Worm (Caenorhabditis elegans) whole organism, L4 larva: ENCODE measurements around the gene R151.10.

ENCODE experiments used
- F44E2.7 ChIP-seq: fragments of 200-800 bp; sonication (Bioruptor generic); IDR thresholded peaks from 2 replicates; pipeline ENCODE4 v2.1.2; 2022; ENCODE audit warnings: missing genetic modification characterization, missing compliant biosample characterization
- F49E8.2 ChIP-seq: sonication (generic microtip); optimal IDR thresholded peaks from 2 replicates; lab custom pipeline; 2016; ENCODE audit warnings: missing compliant biosample characterization, mild to moderate bottlenecking, missing genetic modification characterization, borderline replicate concordance
- T20F7.1 ChIP-seq: fragments of 200-800 bp; sonication (Bioruptor generic); optimal IDR thresholded peaks from 2 replicates; lab custom pipeline; 2018; ENCODE audit warnings: mild to moderate bottlenecking, missing genetic modification characterization, missing compliant biosample characterization
- T26A8.4 ChIP-seq: fragments of 200-800 bp; sonication (Bioruptor generic); IDR thresholded peaks from 2 replicates; pipeline ENCODE4 v1.3.6; 2022; ENCODE audit warnings: missing genetic modification characterization, missing compliant biosample characterization
- Y48G9A.11 ChIP-seq: fragments of 200-800 bp; sonication (Bioruptor generic); IDR thresholded peaks from 2 replicates; pipeline ENCODE4 v1.3.6; 2022; ENCODE audit warnings: missing genetic modification reagents, missing genetic modification characterization, missing compliant biosample characterization
- Y75B8A.6 ChIP-seq: fragments of 200-800 bp; sonication (Bioruptor generic); IDR thresholded peaks from 2 replicates; pipeline ENCODE4 v1.3.6; 2022; ENCODE audit warnings: missing genetic modification reagents, missing genetic modification characterization, missing compliant biosample characterization
- ZK337.2 ChIP-seq: fragments of 200-800 bp; sonication (Bioruptor generic); IDR thresholded peaks from 2 replicates; pipeline ENCODE4 v1.3.6; 2022; ENCODE audit warnings: missing genetic modification reagents, missing genetic modification characterization, missing compliant biosample characterization
- aha-1 ChIP-seq: fragments of 150-350 bp; peaks from one replicate; lab custom pipeline; 2014; ENCODE audit warnings: missing biosample characterization, missing genetic modification characterization
- ama-1 ChIP-seq: fragments of 150-350 bp; optimal IDR thresholded peaks from 2 replicates; lab custom pipeline; 2014; ENCODE audit warnings: inconsistent platforms, mixed read lengths
- ceh-28 ChIP-seq: fragments of 150-350 bp; optimal IDR thresholded peaks from 2 replicates; lab custom pipeline; 2014; ENCODE audit warnings: missing biosample characterization, missing genetic modification reagents, missing genetic modification characterization
- ceh-44 ChIP-seq: fragments of 200-800 bp; sonication (Bioruptor generic); IDR thresholded peaks from 2 replicates; pipeline ENCODE4 v1.3.6; 2022; ENCODE audit warnings: missing genetic modification reagents, missing genetic modification characterization, missing compliant biosample characterization
- ceh-62 ChIP-seq: sonication (generic microtip); optimal IDR thresholded peaks from 2 replicates; lab custom pipeline; 2017; ENCODE audit warnings: missing biosample characterization, missing genetic modification characterization
- ceh-82 ChIP-seq: sonication (generic microtip); optimal IDR thresholded peaks from 2 replicates; lab custom pipeline; 2017; ENCODE audit warnings: missing biosample characterization, missing genetic modification characterization
- ces-1 ChIP-seq: fragments of 150-350 bp; sonication (generic microtip); optimal IDR thresholded peaks from 4 replicates; lab custom pipeline; 2014; ENCODE audit warnings: missing biosample characterization, missing genetic modification reagents, missing genetic modification characterization
- cey-2 ChIP-seq: sonication (generic microtip); optimal IDR thresholded peaks from 3 replicates; lab custom pipeline; 2017; ENCODE audit warnings: missing genetic modification characterization, mild to moderate bottlenecking, missing compliant biosample characterization, antibody characterized with exemption, borderline replicate concordance; ENCODE audit not compliant: insufficient read depth
- daf-16 ChIP-seq, 3 experiments: sonication (generic microtip); optimal IDR thresholded peaks; 2 replicates each; lab custom pipeline; 2016 to 2017; ENCODE audit warnings: missing genetic modification characterization in 3 of 3, missing genetic modification reagents in 3 of 3, mild to moderate bottlenecking in 2 of 3, missing compliant biosample characterization in 2 of 3, missing biosample characterization in 1 of 3, moderate library complexity in 1 of 3
- daf-8 ChIP-seq: fragments of 200-800 bp; sonication (Bioruptor generic); IDR thresholded peaks from 2 replicates; pipeline ENCODE4 v1.3.6; 2022; ENCODE audit warnings: missing genetic modification characterization, missing compliant biosample characterization
- dmd-6 ChIP-seq: fragments of 200-800 bp; sonication (Bioruptor generic); IDR thresholded peaks from 2 replicates; pipeline ENCODE4 v1.3.6; 2022; ENCODE audit warnings: missing genetic modification reagents, missing genetic modification characterization, missing compliant biosample characterization
- duxl-1 ChIP-seq: sonication (generic microtip); optimal IDR thresholded peaks from 2 replicates; lab custom pipeline; 2016; ENCODE audit warnings: mild to moderate bottlenecking, missing genetic modification characterization, moderate library complexity, missing compliant biosample characterization; ENCODE audit not compliant: poor library complexity
- dve-1 ChIP-seq: sonication (generic microtip); optimal IDR thresholded peaks from 2 replicates; lab custom pipeline; 2017; ENCODE audit warnings: antibody characterized with exemption, mild to moderate bottlenecking, missing genetic modification characterization, missing compliant biosample characterization; ENCODE audit not compliant: insufficient read depth
- fkh-10 ChIP-seq: fragments of 150-350 bp; optimal IDR thresholded peaks from 2 replicates; lab custom pipeline; 2014; ENCODE audit warnings: missing biosample characterization, missing genetic modification reagents, missing genetic modification characterization
- hif-1 ChIP-seq, 2 experiments: sonication (generic microtip); optimal IDR thresholded peaks; 2 replicates each; lab custom pipeline; 2016 to 2017; ENCODE audit warnings: missing compliant biosample characterization in 2 of 2, missing genetic modification characterization in 2 of 2, missing genetic modification reagents in 2 of 2, missing genotype in 2 of 2, mild to moderate bottlenecking in 1 of 2
- hlh-11 ChIP-seq: fragments of 200-800 bp; sonication (Bioruptor generic); optimal IDR thresholded peaks from 2 replicates; lab custom pipeline; 2018; ENCODE audit warnings: mild to moderate bottlenecking, missing genetic modification characterization, missing compliant biosample characterization
- lim-7 ChIP-seq: fragments of 200-800 bp; sonication (Bioruptor generic); IDR thresholded peaks from 2 replicates; pipeline ENCODE4 v1.3.6; 2022; ENCODE audit warnings: missing genetic modification characterization, missing compliant biosample characterization
- lin-15B ChIP-seq: fragments of 150-350 bp; sonication (generic microtip); optimal IDR thresholded peaks from 3 replicates; lab custom pipeline; 2014; ENCODE audit warnings: missing biosample characterization, missing genetic modification characterization
- lin-38 ChIP-seq: fragments of 200-800 bp; sonication (Bioruptor generic); IDR thresholded peaks from 2 replicates; pipeline ENCODE4 v1.3.6; 2022; ENCODE audit warnings: missing genetic modification reagents, missing genetic modification characterization, missing compliant biosample characterization
- madf-9 ChIP-seq: fragments of 200-800 bp; sonication (Bioruptor generic); conservative IDR thresholded peaks from 2 replicates; pipeline ENCODE4 v1.3.6; 2022; ENCODE audit warnings: missing genetic modification reagents, missing genetic modification characterization, missing compliant biosample characterization
- mdt-29 ChIP-seq: fragments of 200-800 bp; sonication (Bioruptor generic); IDR thresholded peaks from 2 replicates; pipeline ENCODE4 v1.3.6; 2022; ENCODE audit warnings: missing genetic modification reagents, missing genetic modification characterization, missing compliant biosample characterization
- mes-2 ChIP-seq: sonication (generic microtip); optimal IDR thresholded peaks from 2 replicates; lab custom pipeline; 2016; ENCODE audit warnings: missing genotype, mild to moderate bottlenecking, missing genetic modification characterization, missing compliant biosample characterization; ENCODE audit not compliant: poor library complexity, severe bottlenecking
- nhr-102 ChIP-seq: sonication (generic microtip); optimal IDR thresholded peaks from 2 replicates; lab custom pipeline; 2016; ENCODE audit warnings: mild to moderate bottlenecking, missing genetic modification characterization, moderate library complexity, missing compliant biosample characterization
- nhr-25 ChIP-seq: sonication (generic microtip); optimal IDR thresholded peaks from 2 replicates; lab custom pipeline; 2017; ENCODE audit warnings: missing genetic modification characterization, mild to moderate bottlenecking, missing compliant biosample characterization, antibody characterized with exemption, moderate library complexity, borderline replicate concordance; ENCODE audit not compliant: insufficient read depth
- nhr-28 ChIP-seq: fragments of 150-350 bp; optimal IDR thresholded peaks from 2 replicates; lab custom pipeline; 2014; ENCODE audit warnings: missing biosample characterization, missing genetic modification characterization
- nhr-48 ChIP-seq: sonication (generic microtip); optimal IDR thresholded peaks from 2 replicates; lab custom pipeline; 2016; ENCODE audit warnings: mild to moderate bottlenecking, missing genetic modification characterization, missing compliant biosample characterization
- pqm-1 ChIP-seq: sonication (generic microtip); optimal IDR thresholded peaks from 2 replicates; lab custom pipeline; 2017; ENCODE audit warnings: missing biosample characterization, missing genetic modification characterization
- skn-1 ChIP-seq: fragments of 150-350 bp; optimal IDR thresholded peaks from 2 replicates; lab custom pipeline; 2014; ENCODE audit warnings: missing biosample characterization, missing genetic modification characterization
- spr-3 ChIP-seq: fragments of 200-800 bp; sonication (Bioruptor generic); optimal IDR thresholded peaks from 2 replicates; lab custom pipeline; 2018; ENCODE audit warnings: mild to moderate bottlenecking, missing genetic modification characterization, missing compliant biosample characterization
- tra-1 ChIP-seq: fragments of 200-800 bp; sonication (Bioruptor generic); IDR thresholded peaks from 2 replicates; pipeline ENCODE4 v1.3.6; 2022; ENCODE audit warnings: missing genetic modification reagents, missing genetic modification characterization, missing compliant biosample characterization
- unc-62 ChIP-seq, 3 experiments: fragments of 150-350 bp in 1 of 3; sonication (generic microtip); optimal IDR thresholded peaks in 2 of 3; peaks in 1 of 3; 1 replicate in 1 of 3; 2 replicates in 2 of 3; lab custom pipeline; 2014 to 2017; ENCODE audit warnings: missing biosample characterization in 3 of 3, missing genetic modification characterization in 3 of 3, missing genetic modification reagents in 3 of 3, missing genotype in 1 of 3
- vab-7 ChIP-seq: fragments of 200-800 bp; sonication (Bioruptor generic); IDR thresholded peaks from 2 replicates; pipeline ENCODE4 v1.3.6; 2022; ENCODE audit warnings: missing genetic modification reagents, missing genetic modification characterization, missing compliant biosample characterization
- zag-1 ChIP-seq: fragments of 150-350 bp; optimal IDR thresholded peaks from 2 replicates; lab custom pipeline; 2014; ENCODE audit warnings: missing biosample characterization, missing genetic modification characterization
- zip-2 ChIP-seq: fragments of 150-350 bp; optimal IDR thresholded peaks from 2 replicates; lab custom pipeline; 2014; ENCODE audit warnings: missing biosample characterization, missing genetic modification characterization
- ztf-11 ChIP-seq: fragments of 150-350 bp; optimal IDR thresholded peaks from 2 replicates; lab custom pipeline; 2014; ENCODE audit warnings: missing biosample characterization, missing genetic modification characterization
- ztf-7 ChIP-seq: fragments of 150-350 bp; optimal IDR thresholded peaks from 2 replicates; lab custom pipeline; 2014; ENCODE audit warnings: missing biosample characterization, missing genetic modification characterization

The R151.10 gene

ce11 chrIII:7215532-7215931 lies 15.2 kb downstream of the R151.10 start:
- peak in 1 of 2 experiments; percentile 54 for TF ChIP-seq unc-62 (GFP tag; optimal IDR thresholded peaks at IDR 0.05 in 1 of 2; lab: Kevin White, UChicago)
- no peak for TF ChIP-seq unc-62 (tag; optimal IDR thresholded peaks at IDR 0.05; lab: Kevin White, UChicago)
- no peak for TF ChIP-seq duxl-1
- TF ChIP-seq ceh-82 (tag; lab: Kevin White, UChicago): no peak
- TF ChIP-seq zip-2 (tag; lab: Kevin White, UChicago): no peak
- TF ChIP-seq lim-7 (GFP tag; lab: Robert Waterston, UW): no peak
- TF ChIP-seq, all 104 proteins: peak for 1

- TF ChIP-seq ceh-44 (GFP tag; lab: Robert Waterston, UW) (no peak), nhr-28 (tag; lab: Kevin White, UChicago) (peak; percentile 36), T26A8.4 (no peak), nhr-25 (tag; lab: Kevin White, UChicago) (no peak), duxl-1 (no peak), zag-1 (tag; lab: Kevin White, UChicago) (no peak), unc-62 (GFP tag; optimal IDR thresholded peaks at IDR 0.05 in 1 of 2; lab: Kevin White, UChicago) (peak in 1 of 2 experiments; percentile 61), unc-62 (tag; optimal IDR thresholded peaks at IDR 0.05; lab: Kevin White, UChicago) (no peak), Y75B8A.6 (GFP tag; lab: Robert Waterston, UW) (no peak), cey-2 (tag; lab: Kevin White, UChicago) (no peak), vab-7 (no peak), tra-1 (GFP tag; lab: Robert Waterston, UW) (no peak), dmd-6 (GFP tag; lab: Robert Waterston, UW) (peak; percentile 28; the same call in 1 of the 2 replicates), daf-16 (GFP tag; optimal IDR thresholded peaks at IDR 0.05; lab: Kevin White, UChicago) (no peak), daf-16 (tag; optimal IDR thresholded peaks at IDR 0.05; lab: Kevin White, UChicago) (peak; percentile 29), ztf-7 (tag; lab: Kevin White, UChicago) (no peak), T20F7.1 (GFP tag; lab: Kevin White, UChicago) (no peak), hif-1 (tag; optimal IDR thresholded peaks at IDR 0.05; lab: Kevin White, UChicago) (no peak), hlh-11 (tag; lab: Kevin White, UChicago) (peak; percentile 31), nhr-102 (no peak), ceh-62 (tag; lab: Kevin White, UChicago) (no peak), spr-3 (GFP tag; lab: Kevin White, UChicago) (no peak), ztf-11 (tag; lab: Kevin White, UChicago) (no peak), pqm-1 (peak; percentile 55), ZK337.2 (no peak), ceh-28 (tag; lab: Kevin White, UChicago) (no peak)
Observed at ce11 chrIII:7212028-7212427, 18.7 kb downstream of the R151.10 start.

- TF ChIP-seq mes-2 (tag; lab: Kevin White, UChicago): peak; percentile 35
- peak in 1 of 2 experiments; percentile 76 for TF ChIP-seq unc-62 (GFP tag; optimal IDR thresholded peaks at IDR 0.05 in 1 of 2; lab: Kevin White, UChicago)
- no peak for TF ChIP-seq unc-62 (tag; optimal IDR thresholded peaks at IDR 0.05; lab: Kevin White, UChicago)
- TF ChIP-seq mdt-29 (GFP tag; lab: Robert Waterston, UW): no peak
- TF ChIP-seq aha-1 (tag; lab: Kevin White, UChicago): peak; percentile 90
Observed at ce11 chrIII:7210486-7210885, 20.3 kb downstream of the R151.10 start.

DNA sequence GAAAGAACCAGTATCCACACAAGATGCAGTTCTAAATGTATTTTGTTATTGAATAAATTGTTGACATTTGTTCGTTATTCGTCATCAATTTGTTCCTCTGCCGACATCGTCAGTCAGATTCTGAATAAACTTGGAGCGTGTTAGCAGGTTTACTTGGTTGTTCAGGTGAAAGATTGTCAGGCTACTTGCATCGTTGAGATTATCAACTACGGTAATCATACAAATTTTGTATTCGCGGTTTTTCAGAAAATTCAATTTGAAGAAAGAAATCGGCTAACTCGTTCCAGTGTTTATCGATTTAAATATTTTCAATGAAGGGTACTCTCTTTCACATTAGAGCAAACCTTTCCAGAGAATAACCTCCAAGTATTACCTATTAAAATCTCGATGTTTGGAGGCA lies 21.0 kb downstream of the R151.10 start, which contains the start of gene R151.2:
Gene R151.2 (plus strand): TSS at position 247 of the 400 bp plus-strand sequence.
- TF ChIP-seq dmd-6 (GFP tag; lab: Robert Waterston, UW): no peak
- TF ChIP-seq dve-1 (tag; lab: Kevin White, UChicago): no peak
- no peak for TF ChIP-seq ces-1 (GFP tag; lab: Kevin White, UChicago)
- peak; percentile 14 for TF ChIP-seq mes-2 (tag; lab: Kevin White, UChicago)
- no peak for TF ChIP-seq fkh-10 (GFP tag; lab: Kevin White, UChicago)
- no peak for TF ChIP-seq madf-9 (GFP tag; lab: Robert Waterston, UW)
- TF ChIP-seq lin-15B (tag; lab: Kevin White, UChicago): no peak
- peak; percentile 38; the same call in 1 of the 2 replicates for TF ChIP-seq Y48G9A.11
- TF ChIP-seq skn-1 (tag; lab: Kevin White, UChicago): no peak
- no peak for TF ChIP-seq ceh-82 (tag; lab: Kevin White, UChicago)
- no peak for TF ChIP-seq tra-1 (GFP tag; lab: Robert Waterston, UW)
- TF ChIP-seq ama-1 (lab: Kevin White, UChicago): peak; percentile 65
- TF ChIP-seq F44E2.7 (GFP tag; lab: Robert Waterston, UW): 0 out of 2 replicates have a peak, but pooled peaks have one; percentile 9
- TF ChIP-seq nhr-48: no peak
- no peak for TF ChIP-seq daf-8 (GFP tag; lab: Robert Waterston, UW)
- peak; percentile 29 for TF ChIP-seq lin-38 (GFP tag; lab: Robert Waterston, UW)
- TF ChIP-seq F49E8.2 (tag; lab: Kevin White, UChicago): peak; percentile 62
